Fruit fly (Drosophila melanogaster): ENCODE measurements around the gene CG4928.

The CG4928 gene

DNA sequence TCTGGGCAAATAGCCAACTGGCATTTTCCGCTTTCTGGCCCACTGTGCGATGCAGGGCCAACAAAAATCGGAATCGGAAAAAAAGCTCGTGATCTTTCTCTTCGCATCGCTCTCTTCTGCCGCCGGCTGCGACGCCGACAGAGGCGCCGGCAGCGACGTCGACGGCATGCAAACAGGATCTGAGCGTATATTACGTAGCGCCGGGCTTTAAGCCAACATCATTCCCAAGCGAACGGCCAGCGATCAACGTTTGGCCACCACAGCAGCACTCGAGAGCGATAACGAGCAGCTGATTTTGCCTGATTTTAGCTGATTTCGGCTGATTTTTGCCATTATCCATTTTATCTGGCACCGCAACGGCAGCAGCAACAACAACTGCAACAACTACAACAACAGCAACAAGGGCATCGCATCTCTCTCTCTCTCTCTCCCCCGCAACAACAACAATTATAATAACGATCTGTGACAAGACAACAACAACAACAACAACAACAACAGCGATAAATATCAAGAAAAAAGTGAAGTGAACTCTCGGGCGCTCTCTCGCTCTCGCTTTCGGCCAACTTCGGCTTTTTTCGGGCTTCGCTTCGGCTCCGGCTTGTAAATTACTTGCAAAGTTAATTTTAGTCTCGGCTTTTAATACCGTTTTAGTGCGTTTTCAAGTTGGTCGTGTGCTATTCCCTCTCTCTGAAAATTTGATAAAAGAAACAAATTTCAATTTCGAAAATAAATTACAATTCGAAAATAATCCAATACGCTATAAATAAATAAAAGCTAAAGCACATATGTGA lies at the start of gene CG4928:
CG4928 (plus strand) TSS at position 216 of the 791 bp plus-strand sequence.
- no peak for TF ChIP-seq CG17801 (GFP tag; optimal IDR thresholded peaks at IDR 0.05; ENCODE audit: partially characterized antibody)

DNA sequence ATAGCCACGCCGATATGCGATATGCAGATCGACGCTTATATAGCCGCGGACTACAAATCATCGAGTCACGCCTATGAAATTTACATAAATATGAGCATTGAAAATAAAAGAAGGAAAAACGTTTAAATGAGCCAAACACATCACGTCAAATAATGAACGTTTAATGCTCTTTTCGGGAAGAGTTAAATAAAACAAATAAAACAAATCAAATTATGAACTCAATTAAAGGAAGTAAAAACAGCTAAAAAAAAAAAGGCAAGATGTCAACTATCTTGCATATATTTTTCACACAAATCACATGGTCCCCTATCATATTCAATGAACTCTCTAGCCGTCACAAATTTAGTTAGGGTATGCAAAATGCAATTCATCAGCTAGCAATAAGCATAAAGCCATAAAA lies 45.4 kb upstream of the CG4928 start:
- no peak for TF ChIP-seq CG17801 (GFP tag; optimal IDR thresholded peaks at IDR 0.05; ENCODE audit: partially characterized antibody)

DNA sequence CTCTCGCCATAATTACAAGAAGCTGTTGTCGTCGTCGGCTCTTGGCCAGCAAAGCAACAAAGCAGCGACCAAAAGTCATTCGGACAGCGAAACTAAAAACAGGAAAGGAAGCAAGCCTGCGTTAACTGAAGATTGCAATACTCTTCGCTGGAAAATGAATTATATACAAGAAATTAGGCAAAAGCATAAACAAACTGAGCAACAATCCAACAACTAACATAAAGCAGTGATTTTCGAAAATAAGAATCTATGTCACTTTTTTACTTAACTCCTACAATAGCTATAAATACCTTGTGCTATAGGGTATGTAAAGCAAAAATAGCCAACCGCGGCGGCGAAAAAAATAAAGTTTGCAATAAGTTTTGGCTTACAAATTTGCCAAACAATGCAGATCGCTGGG lies 41.2 kb upstream of the CG4928 start:
- TF ChIP-seq CG17801 (GFP tag; optimal IDR thresholded peaks at IDR 0.05; ENCODE audit: partially characterized antibody): no peak

DNA sequence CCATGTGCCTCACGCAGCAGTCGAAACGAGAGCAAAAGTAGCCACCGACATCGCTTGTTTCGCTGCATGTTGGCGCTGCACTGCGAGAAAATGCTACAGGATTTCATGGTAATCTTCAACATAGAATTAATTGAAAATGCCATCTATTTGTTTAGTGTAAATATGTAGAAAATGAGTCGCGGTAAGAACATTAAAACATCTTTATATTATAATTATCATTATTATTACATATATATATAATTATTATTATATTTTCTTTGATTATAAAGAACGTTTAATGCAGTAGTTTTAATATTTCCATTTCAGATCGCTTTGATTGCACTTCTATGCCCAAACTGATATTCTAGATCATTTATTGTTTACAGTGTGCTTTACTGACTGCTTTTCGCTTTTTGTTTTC lies 39.9 kb upstream of the CG4928 start:
- no peak for TF ChIP-seq CG17801 (GFP tag; optimal IDR thresholded peaks at IDR 0.05; ENCODE audit: partially characterized antibody)

DNA sequence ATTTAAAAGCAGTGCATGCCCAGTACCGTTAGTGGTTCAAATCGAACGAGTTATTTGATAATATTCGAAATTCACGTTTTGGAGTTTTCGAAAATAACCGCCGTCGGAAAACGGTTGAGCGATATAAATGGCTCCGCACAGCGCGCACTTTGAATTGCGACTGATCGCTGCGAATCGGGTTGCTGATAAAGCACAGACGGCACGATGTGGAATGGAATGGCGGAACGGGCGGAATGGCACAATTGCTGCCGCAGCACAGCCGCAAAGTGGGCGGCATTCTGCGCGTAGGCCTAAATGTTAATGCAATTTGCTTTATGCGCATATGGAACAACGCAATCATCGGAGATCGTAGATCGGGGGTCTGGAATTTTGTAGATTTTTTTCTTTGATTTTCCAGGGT lies 38.3 kb upstream of the CG4928 start:
- no peak for TF ChIP-seq CG17801 (GFP tag; optimal IDR thresholded peaks at IDR 0.05; ENCODE audit: partially characterized antibody)

DNA sequence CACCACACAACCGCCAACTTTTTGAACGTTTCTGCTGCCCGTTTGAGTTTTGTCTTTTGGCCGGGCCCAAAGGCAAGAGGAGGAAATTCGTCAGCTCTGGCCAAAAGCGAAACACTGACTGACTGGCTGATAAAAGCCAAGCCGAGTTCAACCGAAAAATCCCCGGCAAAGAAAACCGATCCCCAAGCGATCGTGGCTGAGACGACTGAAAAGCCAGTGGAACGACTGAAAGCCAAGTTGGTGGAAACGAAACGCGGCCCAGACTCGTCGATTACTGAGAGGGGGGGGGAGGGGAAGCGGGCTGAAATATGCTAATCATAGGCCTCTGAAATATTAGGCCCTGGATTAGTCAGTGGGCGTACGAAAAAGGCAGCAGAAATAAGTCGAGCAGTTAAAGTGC lies 36.6 kb upstream of the CG4928 start, which contains the start of gene CG13003:
CG13003 (minus strand) TSS at position 120 of the 400 bp plus-strand sequence.
- no peak for TF ChIP-seq CG17801 (GFP tag; optimal IDR thresholded peaks at IDR 0.05; ENCODE audit: partially characterized antibody)

DNA sequence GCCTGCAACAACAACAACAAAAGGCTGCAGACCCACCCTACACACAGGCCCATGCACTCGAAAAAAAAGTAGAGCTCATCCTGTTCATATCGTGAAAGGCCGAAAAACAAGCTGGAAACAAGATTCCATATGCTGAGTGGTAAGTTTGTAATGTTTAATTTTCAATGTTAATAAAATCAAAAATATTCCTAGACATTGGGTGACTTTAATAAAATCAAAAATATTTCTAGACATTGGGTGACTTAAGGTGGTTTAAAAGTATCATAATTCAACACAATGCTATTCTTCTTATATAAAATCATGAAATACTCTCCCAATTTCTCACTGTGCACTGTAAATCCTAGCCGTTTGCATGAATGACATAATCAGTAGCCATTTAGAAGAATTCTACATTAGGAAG lies 33.0 kb upstream of the CG4928 start:
- no peak for TF ChIP-seq CG17801 (GFP tag; optimal IDR thresholded peaks at IDR 0.05; ENCODE audit: partially characterized antibody)

DNA sequence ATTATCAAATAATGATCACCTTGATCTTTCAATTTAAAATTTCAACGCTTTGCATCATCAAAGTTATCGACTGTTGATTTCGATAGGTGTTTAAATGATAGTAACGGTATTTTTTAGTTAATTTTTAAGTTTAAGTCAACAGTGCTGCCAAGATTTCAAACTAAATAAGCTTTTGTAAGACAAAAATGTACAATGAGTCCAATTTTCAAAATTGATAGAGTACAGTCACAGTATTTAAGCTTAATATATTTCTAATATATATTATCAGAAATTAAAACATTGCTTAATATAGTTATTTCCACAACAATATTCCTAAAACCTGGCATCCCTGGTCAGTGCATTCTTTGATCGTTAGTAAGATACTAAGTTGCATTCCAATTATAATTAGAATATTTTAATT lies 32.0 kb upstream of the CG4928 start, which contains the start of gene CG4872:
CG4872 (plus strand) TSS at position 333 of the 400 bp plus-strand sequence.
- peak; percentile 22 for TF ChIP-seq CG17801 (GFP tag; optimal IDR thresholded peaks at IDR 0.05; ENCODE audit: partially characterized antibody)

DNA sequence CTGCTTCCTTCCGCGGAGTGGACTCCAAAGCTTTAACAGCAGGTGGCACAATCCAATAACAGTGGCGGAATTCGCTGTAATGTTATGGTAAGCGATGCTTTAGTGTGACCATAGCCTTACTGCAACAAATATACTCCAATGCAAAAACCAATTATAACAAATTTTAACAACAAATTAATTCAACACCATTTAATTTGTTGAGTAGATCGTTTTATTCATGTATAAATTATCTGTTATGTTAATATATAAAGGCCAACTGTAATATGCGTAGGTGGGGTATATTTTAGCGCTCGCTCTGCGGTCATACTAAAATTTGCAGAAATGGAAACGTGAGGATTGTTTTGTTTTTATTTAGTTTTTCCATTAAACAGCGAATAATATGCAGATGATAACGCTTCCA lies 28.7 kb upstream of the CG4928 start, which contains the start of the genes Nprl2 and Polr3I:
Nprl2 (minus strand) TSS at position 86 of the 400 bp plus-strand sequence.
Polr3I (plus strand) TSS at position 302 of the 400 bp plus-strand sequence.
- TF ChIP-seq CG17801 (GFP tag; optimal IDR thresholded peaks at IDR 0.05; ENCODE audit: partially characterized antibody): peak; percentile 25

DNA sequence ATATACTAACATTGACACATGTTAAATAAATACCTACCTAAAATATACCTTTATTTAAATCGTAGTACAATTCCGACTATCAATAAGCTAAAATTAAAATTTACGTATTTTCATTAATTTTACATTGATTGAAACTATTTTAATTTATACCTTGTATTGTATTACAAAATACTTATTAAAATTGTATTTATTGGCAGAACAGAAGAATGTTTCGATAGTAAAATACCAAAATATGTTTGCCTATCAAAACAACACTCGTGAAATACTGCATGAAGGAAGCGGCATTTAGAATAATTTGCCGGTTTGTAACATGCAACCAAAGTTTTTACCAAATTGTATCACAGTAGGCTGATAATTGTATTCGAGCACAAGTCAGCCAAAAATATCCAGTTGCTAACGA lies 26.4 kb upstream of the CG4928 start, which contains the start of the genes DENR and CG4880:
DENR (minus strand) TSS at position 10 of the 400 bp plus-strand sequence.
CG4880 (plus strand) TSS at position 268 of the 400 bp plus-strand sequence.
- TF ChIP-seq CG17801 (GFP tag; optimal IDR thresholded peaks at IDR 0.05; ENCODE audit: partially characterized antibody): no peak

DNA sequence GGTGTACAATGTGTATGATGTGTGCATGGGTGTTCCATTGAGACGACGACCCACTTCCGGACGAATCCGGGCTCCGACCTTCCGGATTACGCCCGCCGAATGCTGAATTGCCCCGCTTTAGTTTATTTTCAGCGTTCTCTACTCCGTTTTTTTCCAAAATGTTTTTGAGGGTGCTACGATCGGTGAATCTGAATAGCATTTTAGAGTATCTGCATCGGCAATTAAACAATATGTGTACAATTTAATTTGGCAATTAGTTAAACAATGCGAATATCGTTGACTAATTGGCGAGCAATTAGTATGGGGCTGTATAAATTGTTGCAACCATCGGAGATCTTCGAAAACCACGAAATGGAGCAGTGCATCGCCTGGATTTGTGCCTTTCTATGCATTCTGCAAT lies 23.5 kb upstream of the CG4928 start, which contains the start of gene CG13002:
CG13002 (plus strand) TSS at position 301 of the 400 bp plus-strand sequence.
- TF ChIP-seq CG17801 (GFP tag; optimal IDR thresholded peaks at IDR 0.05; ENCODE audit: partially characterized antibody): no peak

DNA sequence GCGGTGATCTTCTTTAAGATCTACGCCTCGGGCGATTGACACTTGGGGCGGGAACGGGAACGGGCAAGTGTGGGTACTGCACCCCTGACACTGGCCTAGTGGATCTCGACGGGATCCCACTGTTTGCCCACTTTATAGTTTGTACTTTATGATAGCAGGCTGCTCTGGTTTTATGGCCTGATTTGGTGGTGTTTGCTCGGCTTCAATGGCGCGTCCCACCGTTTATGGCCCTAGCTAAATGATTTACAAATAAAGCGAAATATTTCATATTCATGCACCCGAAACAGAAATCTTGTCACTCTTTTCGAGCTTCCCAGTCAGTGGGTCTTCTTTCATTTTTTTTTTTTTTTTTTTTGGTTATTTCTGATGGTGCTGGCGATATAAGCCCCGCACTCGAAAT lies 22.4 kb upstream of the CG4928 start:
- peak; percentile 48 for TF ChIP-seq CG17801 (GFP tag; optimal IDR thresholded peaks at IDR 0.05; ENCODE audit: partially characterized antibody)

DNA sequence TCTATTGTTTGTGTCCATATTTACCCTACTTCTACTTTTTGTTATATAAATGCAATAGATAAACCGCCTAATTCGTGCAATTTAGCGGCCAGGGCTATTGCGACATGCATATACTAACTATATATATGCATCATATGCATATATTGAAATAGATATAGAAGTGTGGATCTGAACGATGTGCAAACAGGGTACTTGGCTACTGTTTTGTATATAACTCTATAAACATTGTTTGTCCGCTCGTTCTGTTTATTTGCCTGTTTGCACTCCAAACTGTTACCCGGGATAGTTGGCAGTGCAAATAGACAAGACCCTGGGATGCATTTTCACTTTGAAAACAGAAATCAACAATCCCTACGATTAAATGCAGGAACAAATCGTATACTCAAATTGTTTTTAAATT lies 19.9 kb upstream of the CG4928 start:
- peak; percentile 19 for TF ChIP-seq CG17801 (GFP tag; optimal IDR thresholded peaks at IDR 0.05; ENCODE audit: partially characterized antibody)

DNA sequence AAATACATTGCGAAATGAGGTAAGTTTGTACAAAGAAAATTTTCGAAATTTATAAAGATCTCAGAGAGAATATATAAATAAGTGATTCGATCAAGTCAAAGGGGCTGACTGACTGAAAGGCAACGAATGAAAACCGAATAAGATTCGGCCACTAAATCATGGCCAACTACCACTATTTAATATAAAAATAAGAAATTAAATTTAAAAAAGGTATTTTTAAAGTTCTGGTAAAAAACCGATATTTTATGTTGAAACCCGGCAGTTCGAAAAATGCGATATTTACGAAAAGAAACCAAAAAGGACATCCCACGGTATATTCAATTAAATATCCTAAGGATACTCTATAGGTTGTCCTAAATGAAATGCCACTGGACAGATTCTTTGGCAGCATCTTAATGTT lies 15.9 kb upstream of the CG4928 start, which contains the start of gene CG33252:
CG33252 (minus strand) TSS at position 101 of the 400 bp plus-strand sequence.
- TF ChIP-seq CG17801 (GFP tag; optimal IDR thresholded peaks at IDR 0.05; ENCODE audit: partially characterized antibody): no peak

DNA sequence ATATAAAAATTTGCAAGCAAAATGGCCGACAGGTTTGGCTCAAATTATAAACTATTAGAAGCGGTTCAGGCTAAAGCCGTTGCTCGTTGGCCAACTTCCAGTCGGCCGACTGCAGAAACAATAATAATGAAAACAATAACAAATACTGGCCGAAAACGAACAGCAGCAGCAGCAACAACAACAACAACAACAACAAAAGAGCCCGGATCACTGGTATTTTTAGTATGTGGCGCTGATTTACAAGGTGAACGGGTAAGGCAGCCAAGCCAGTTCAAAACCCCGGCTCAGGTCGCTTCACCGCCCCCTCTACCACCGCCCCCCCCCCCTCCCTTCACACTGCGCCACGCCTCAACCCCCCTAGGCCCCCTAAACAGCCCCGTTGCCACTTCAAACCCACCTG lies 12.7 kb upstream of the CG4928 start:
- no peak for TF ChIP-seq CG17801 (GFP tag; optimal IDR thresholded peaks at IDR 0.05; ENCODE audit: partially characterized antibody)

DNA sequence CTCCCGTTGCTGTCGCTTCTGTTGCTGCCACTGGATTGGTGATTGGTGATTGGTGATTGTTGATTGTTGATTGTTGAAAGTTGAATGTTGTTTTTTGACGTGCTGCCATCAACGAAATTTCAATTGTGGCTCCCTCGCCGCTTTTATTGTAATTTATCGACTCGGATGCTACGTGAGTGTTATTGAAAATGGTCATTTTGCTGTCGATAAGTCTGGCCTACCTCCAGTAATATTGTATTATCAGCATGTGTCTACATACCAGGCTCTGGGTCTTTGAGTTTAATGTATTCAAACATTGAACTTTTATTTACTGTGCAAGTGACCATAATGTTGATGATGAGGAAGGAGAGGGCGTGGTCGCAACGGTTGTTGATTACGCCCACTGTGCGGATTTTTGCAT lies 10.5 kb upstream of the CG4928 start:
- TF ChIP-seq CG17801 (GFP tag; optimal IDR thresholded peaks at IDR 0.05; ENCODE audit: partially characterized antibody): no peak
